Fruit fly (Drosophila melanogaster) whole organism, pupa: ENCODE results near the gene CG14625.

Experiments used
- CG13204 ChIP-seq: fragments of 200-800 bp; sonication (Bioruptor generic); optimal IDR thresholded peaks from 2 replicates; lab custom pipeline; 2018; ENCODE audit warnings: missing biosample characterization, mild to moderate bottlenecking, missing genetic modification characterization, moderate library complexity
- CG15710 ChIP-seq: fragments of 200-800 bp; sonication (Bioruptor generic); optimal IDR thresholded peaks from 2 replicates; lab custom pipeline; 2018; ENCODE audit warnings: missing biosample characterization, mild to moderate bottlenecking, missing genetic modification characterization, moderate library complexity
- CG32121 ChIP-seq: fragments of 200-800 bp; sonication (Bioruptor generic); IDR thresholded peaks from 2 replicates; pipeline ENCODE4 v1.3.6; 2022; ENCODE audit warnings: missing biosample characterization, missing genetic modification characterization
- Snoo ChIP-seq: fragments of 200-800 bp; sonication (Bioruptor generic); optimal IDR thresholded peaks from 3 replicates; lab custom pipeline; 2017; ENCODE audit warnings: missing biosample characterization, mild to moderate bottlenecking, missing genetic modification characterization, inconsistent platforms
- rn ChIP-seq: fragments of 200-800 bp; sonication (Bioruptor generic); IDR thresholded peaks from 2 replicates; pipeline ENCODE4 v1.3.6; 2022; ENCODE audit warnings: missing biosample characterization, missing genetic modification characterization

- TF ChIP-seq CG32121 = 0 out of 2 replicates have a peak, but pooled peaks have one; percentile 15
- no peak for TF ChIP-seq CG15710
- no peak for TF ChIP-seq Snoo (tag; lab: Kevin White, UChicago)
- peak; percentile 27 for TF ChIP-seq CG13204 (GFP tag; lab: Kevin White, UChicago)
- TF ChIP-seq rn = no peak
Observed at dm6 chrX:1233989-1234388, 34.6 kb downstream of the CG14625 start.
